Worm (Caenorhabditis elegans): ENCODE results near the gene K06H6.4.

DNA sequence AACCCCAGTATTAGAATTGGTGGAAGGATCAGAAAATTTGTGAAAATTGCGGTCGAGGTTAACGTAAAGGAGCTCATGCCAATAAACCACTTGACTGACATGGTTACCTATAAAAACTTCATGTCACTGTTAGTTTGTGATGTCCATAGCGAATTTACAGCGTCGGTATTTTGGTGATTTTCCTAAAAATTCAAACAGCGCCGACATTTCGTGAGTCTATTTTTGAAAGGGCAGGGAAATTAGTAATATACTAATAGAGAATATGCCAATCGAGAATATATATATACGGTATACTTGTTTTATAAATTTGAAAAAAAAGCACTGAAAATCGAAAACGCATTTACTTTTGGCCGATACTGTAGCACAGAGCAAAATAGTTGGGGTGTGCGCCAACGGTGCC, 23.0 kb upstream of the K06H6.4 start, which contains the start of gene srx-8:
- TF ChIP-seq lin-39 (tag; optimal IDR thresholded peaks at IDR 0.05) (no peak), ceh-9 (tag; optimal IDR thresholded peaks at IDR 0.05) (no peak), nhr-25 (tag; optimal IDR thresholded peaks at IDR 0.05) (no peak), jun-1 (tag; optimal IDR thresholded peaks at IDR 0.05) (no peak), nhr-67 (tag; optimal IDR thresholded peaks at IDR 0.05) (no peak), ama-1 (optimal IDR thresholded peaks at IDR 0.05) (no peak), ceh-16 (tag; optimal IDR thresholded peaks at IDR 0.05) (no peak), ZK546.5 (tag; optimal IDR thresholded peaks at IDR 0.05) (no peak)

Data from whole organism, L3 larva.